Worm (Caenorhabditis elegans) whole organism, mixed stage, embryonic: ENCODE data around the gene Y41D4B.1.

Source experiments
- drap-1 ChIP-seq: fragments of 200-800 bp; sonication (Bioruptor generic); optimal IDR thresholded peaks from 3 replicates; lab custom pipeline; 2018; ENCODE audit warnings: mild to moderate bottlenecking, missing genetic modification characterization, missing compliant biosample characterization
- lsy-2 ChIP-seq: fragments of 150-350 bp; optimal IDR thresholded peaks from 2 replicates; lab custom pipeline; 2014; ENCODE audit warnings: missing biosample characterization, missing genetic modification characterization
- mep-1 ChIP-seq: fragments of 150-350 bp; optimal IDR thresholded peaks from 2 replicates; lab custom pipeline; 2017; ENCODE audit warnings: missing biosample characterization, missing genetic modification reagents, missing genetic modification characterization, inconsistent platforms
- nhr-76 ChIP-seq: sonication (generic microtip); optimal IDR thresholded peaks from 2 replicates; lab custom pipeline; 2017; ENCODE audit warnings: missing biosample characterization, missing genetic modification characterization
- snpc-4 ChIP-seq: fragments of 150-350 bp; optimal IDR thresholded peaks from 2 replicates; lab custom pipeline; 2014; ENCODE audit warnings: missing biosample characterization, missing genetic modification characterization
- unc-62 ChIP-seq: fragments of 150-350 bp; optimal IDR thresholded peaks from 2 replicates; lab custom pipeline; 2014; ENCODE audit warnings: missing biosample characterization, missing genetic modification reagents, missing genetic modification characterization

- no peak for TF ChIP-seq snpc-4
- no peak for TF ChIP-seq unc-62 (GFP tag; lab: Kevin White, UChicago)
- TF ChIP-seq mep-1 (tag; lab: Kevin White, UChicago): no peak
- TF ChIP-seq nhr-76: no peak
- TF ChIP-seq drap-1 (GFP tag; lab: Kevin White, UChicago): no peak
- TF ChIP-seq lsy-2 (tag; lab: Kevin White, UChicago): no peak
Measured at ce11 chrIV:1637333-1637732, 35.2 kb upstream of the Y41D4B.1 start.
